Fruit fly (Drosophila melanogaster) whole organism, pupa: ENCODE measurements around the gene CG14269.

Source experiments
- CG10348 ChIP-seq: fragments of 200-800 bp; sonication (Bioruptor generic); IDR thresholded peaks from 2 replicates; pipeline ENCODE4 v1.3.6; 2022; ENCODE audit warnings: missing biosample characterization, missing genetic modification characterization
- CG12605 ChIP-seq: fragments of 200-800 bp; sonication (Bioruptor generic); IDR thresholded peaks from 2 replicates; pipeline ENCODE4 v1.3.6; 2022; ENCODE audit warnings: missing biosample characterization, missing genetic modification characterization
- CG13204 ChIP-seq: fragments of 200-800 bp; sonication (Bioruptor generic); optimal IDR thresholded peaks from 2 replicates; lab custom pipeline; 2018; ENCODE audit warnings: missing biosample characterization, mild to moderate bottlenecking, missing genetic modification characterization, moderate library complexity
- CG14655 ChIP-seq: fragments of 200-800 bp; sonication (Bioruptor generic); optimal IDR thresholded peaks from 3 replicates; lab custom pipeline; 2017; ENCODE audit warnings: mild to moderate bottlenecking, missing biosample characterization, missing genetic modification reagents, missing genetic modification characterization
- CG15710 ChIP-seq: fragments of 200-800 bp; sonication (Bioruptor generic); optimal IDR thresholded peaks from 2 replicates; lab custom pipeline; 2018; ENCODE audit warnings: missing biosample characterization, mild to moderate bottlenecking, missing genetic modification characterization, moderate library complexity
- CG17806 ChIP-seq: fragments of 200-800 bp; sonication (Bioruptor generic); optimal IDR thresholded peaks from 2 replicates; lab custom pipeline; 2018; ENCODE audit warnings: missing biosample characterization, mild to moderate bottlenecking, missing genetic modification characterization, moderate library complexity
- CG32121 ChIP-seq: fragments of 200-800 bp; sonication (Bioruptor generic); IDR thresholded peaks from 2 replicates; pipeline ENCODE4 v1.3.6; 2022; ENCODE audit warnings: missing biosample characterization, missing genetic modification characterization
- CG34367 ChIP-seq: fragments of 200-800 bp; sonication (Bioruptor generic); optimal IDR thresholded peaks from 2 replicates; lab custom pipeline; 2018; ENCODE audit warnings: missing biosample characterization, mild to moderate bottlenecking, missing genetic modification characterization
- CG4496 ChIP-seq: fragments of 200-800 bp; sonication (Bioruptor generic); IDR thresholded peaks from 3 replicates; pipeline ENCODE4 v1.3.6; 2022; ENCODE audit warnings: missing biosample characterization, missing genetic modification characterization
- CG8159 ChIP-seq: fragments of 200-800 bp; sonication (Bioruptor generic); optimal IDR thresholded peaks from 3 replicates; lab custom pipeline; 2018; ENCODE audit warnings: missing biosample characterization, mild to moderate bottlenecking, missing genetic modification characterization, moderate library complexity
- CG8301 ChIP-seq: fragments of 200-800 bp; sonication (Bioruptor generic); optimal IDR thresholded peaks from 2 replicates; lab custom pipeline; 2018; ENCODE audit warnings: missing biosample characterization, mild to moderate bottlenecking, missing genetic modification characterization
- CG9948 ChIP-seq: fragments of 200-800 bp; sonication (Bioruptor generic); optimal IDR thresholded peaks from 2 replicates; lab custom pipeline; 2018; ENCODE audit warnings: missing biosample characterization, mild to moderate bottlenecking, missing genetic modification characterization, moderate library complexity
- D1 ChIP-seq: fragments of 200-800 bp; sonication (Bioruptor generic); optimal IDR thresholded peaks from 2 replicates; lab custom pipeline; 2018; ENCODE audit warnings: missing biosample characterization, mild to moderate bottlenecking, missing genetic modification characterization, moderate library complexity
- EcR ChIP-seq: fragments of 200-800 bp; sonication (Bioruptor generic); optimal IDR thresholded peaks from 3 replicates; lab custom pipeline; 2019; ENCODE audit warnings: missing biosample characterization, missing genetic modification characterization, mild to moderate bottlenecking, moderate library complexity, missing genetic modification reagents
- Ets98B ChIP-seq: fragments of 200-800 bp; sonication (Bioruptor generic); IDR thresholded peaks from 2 replicates; pipeline ENCODE4 v1.3.6; 2022; ENCODE audit warnings: missing biosample characterization, missing genetic modification characterization
- Pif1A ChIP-seq: fragments of 200-800 bp; sonication (Bioruptor generic); optimal IDR thresholded peaks from 3 replicates; lab custom pipeline; 2016; ENCODE audit warnings: missing biosample characterization, missing genetic modification characterization
- Pif1B ChIP-seq: fragments of 200-800 bp; sonication (Bioruptor generic); optimal IDR thresholded peaks from 3 replicates; lab custom pipeline; 2016; ENCODE audit warnings: missing biosample characterization, missing genetic modification characterization
- Snoo ChIP-seq: fragments of 200-800 bp; sonication (Bioruptor generic); optimal IDR thresholded peaks from 3 replicates; lab custom pipeline; 2017; ENCODE audit warnings: missing biosample characterization, mild to moderate bottlenecking, missing genetic modification characterization, inconsistent platforms
- fd96Ca ChIP-seq: fragments of 200-800 bp; sonication (Bioruptor generic); IDR thresholded peaks from 3 replicates; pipeline ENCODE4 v1.3.6; 2022; ENCODE audit warnings: missing biosample characterization, missing genetic modification characterization
- gl ChIP-seq: fragments of 200-800 bp; sonication (Bioruptor generic); optimal IDR thresholded peaks from 2 replicates; lab custom pipeline; 2018; ENCODE audit warnings: missing biosample characterization, mild to moderate bottlenecking, missing genetic modification characterization
- rn ChIP-seq: fragments of 200-800 bp; sonication (Bioruptor generic); IDR thresholded peaks from 2 replicates; pipeline ENCODE4 v1.3.6; 2022; ENCODE audit warnings: missing biosample characterization, missing genetic modification characterization

CG14269 gene

DNA sequence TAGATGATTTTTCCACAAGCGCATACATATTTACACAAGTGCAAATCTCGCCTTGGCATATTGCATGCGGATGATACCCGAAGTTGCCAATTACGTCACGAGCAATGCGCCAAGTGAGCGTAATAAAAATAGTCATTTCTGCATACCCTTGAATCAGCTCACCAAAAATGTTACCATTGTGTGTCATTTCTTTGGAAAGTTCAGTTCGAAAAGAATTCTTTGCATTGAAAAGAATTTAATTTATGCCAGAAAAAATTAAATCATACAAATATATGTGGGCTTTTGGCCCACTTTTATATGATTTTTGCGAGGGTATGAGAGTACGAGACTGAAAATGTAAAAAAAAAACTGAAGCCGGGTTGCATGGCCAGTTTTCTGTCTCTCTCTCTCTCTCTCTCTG, 16.3 kb upstream of the CG14269 start:
- TF ChIP-seq D1 (tag; lab: Kevin White, UChicago) (no peak), CG8301 (tag; lab: Kevin White, UChicago) (peak; percentile 54), CG34367 (tag; lab: Kevin White, UChicago) (no peak), fd96Ca (GFP tag; lab: Robert Waterston, UW) (peak; percentile 78), Pif1A (GFP tag; lab: Kevin White, UChicago) (peak; percentile 25), CG4496 (GFP tag; lab: Robert Waterston, UW) (peak; percentile 80), Ets98B (GFP tag; lab: Robert Waterston, UW) (peak; percentile 68), CG14655 (GFP tag; lab: Kevin White, UChicago) (peak; percentile 39), CG17806 (tag; lab: Kevin White, UChicago) (no peak), CG32121 (GFP tag; lab: Robert Waterston, UW) (peak; percentile 78), rn (GFP tag; lab: Robert Waterston, UW) (peak; percentile 19; the same call in 1 of the 2 replicates)
- TF ChIP-seq, all 21 proteins: peak for 8

DNA sequence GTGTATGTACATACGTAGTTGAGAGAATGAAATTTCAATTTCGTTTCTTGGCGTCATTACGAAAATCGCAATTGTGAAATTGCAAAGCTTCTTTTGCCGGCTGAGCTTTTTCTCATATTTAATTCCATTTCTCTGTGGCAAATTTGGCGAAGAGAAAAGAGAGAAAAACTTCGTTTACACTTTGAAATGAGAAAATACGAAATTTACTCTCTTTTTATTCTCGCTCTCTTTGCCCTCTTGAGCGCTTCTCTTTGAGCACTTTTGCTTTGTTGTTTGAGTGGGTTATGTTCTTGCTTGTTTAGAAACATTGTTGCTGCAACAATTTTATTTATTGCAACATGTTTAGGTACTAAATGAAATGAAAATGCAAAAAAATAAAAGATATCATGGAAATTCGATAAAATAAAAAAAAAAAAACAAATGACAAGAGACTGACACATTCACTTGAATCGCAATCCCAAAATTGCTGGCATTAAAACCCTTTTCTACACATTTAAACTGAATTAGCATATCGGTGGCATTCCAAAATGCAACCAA, 15.7 kb upstream of the CG14269 start:
- TF ChIP-seq D1 (tag; lab: Kevin White, UChicago) (peak; percentile 3), Pif1B (GFP tag; lab: Kevin White, UChicago) (peak; percentile 26), gl (tag; lab: Kevin White, UChicago) (no peak)

DNA sequence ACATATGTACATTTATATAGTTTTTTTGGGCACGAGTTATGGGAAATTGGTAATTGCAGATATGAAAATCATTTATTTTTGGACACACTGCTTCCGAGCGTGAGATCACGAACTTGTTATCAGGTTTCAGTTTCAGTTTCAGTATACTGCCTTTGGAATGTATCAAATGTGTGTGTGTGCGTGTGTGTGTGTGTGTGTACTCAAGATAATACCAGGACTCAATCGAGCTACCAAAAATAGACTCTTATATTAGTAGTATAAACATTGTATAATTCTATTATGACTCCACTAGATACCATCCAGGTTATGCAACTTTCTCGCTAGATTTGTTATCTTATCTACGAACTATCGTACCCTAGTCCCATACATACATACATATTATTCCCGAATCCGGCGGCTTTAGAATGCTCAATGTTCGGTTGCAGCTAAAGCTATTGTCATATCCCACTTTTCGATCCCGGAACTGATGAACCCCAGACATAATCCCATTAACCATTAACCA, 13.3 kb upstream of the CG14269 start, which contains the start of gene CG12535:
Gene CG12535 (minus strand): TSS at position 51 of the 502 bp plus-strand sequence.
- TF ChIP-seq EcR (GFP tag; lab: Kevin White, UChicago): no peak
- no peak for TF ChIP-seq Pif1B (GFP tag; lab: Kevin White, UChicago)
- TF ChIP-seq Ets98B (GFP tag; lab: Robert Waterston, UW): no peak
- TF ChIP-seq CG32121 (GFP tag; lab: Robert Waterston, UW): no peak

DNA sequence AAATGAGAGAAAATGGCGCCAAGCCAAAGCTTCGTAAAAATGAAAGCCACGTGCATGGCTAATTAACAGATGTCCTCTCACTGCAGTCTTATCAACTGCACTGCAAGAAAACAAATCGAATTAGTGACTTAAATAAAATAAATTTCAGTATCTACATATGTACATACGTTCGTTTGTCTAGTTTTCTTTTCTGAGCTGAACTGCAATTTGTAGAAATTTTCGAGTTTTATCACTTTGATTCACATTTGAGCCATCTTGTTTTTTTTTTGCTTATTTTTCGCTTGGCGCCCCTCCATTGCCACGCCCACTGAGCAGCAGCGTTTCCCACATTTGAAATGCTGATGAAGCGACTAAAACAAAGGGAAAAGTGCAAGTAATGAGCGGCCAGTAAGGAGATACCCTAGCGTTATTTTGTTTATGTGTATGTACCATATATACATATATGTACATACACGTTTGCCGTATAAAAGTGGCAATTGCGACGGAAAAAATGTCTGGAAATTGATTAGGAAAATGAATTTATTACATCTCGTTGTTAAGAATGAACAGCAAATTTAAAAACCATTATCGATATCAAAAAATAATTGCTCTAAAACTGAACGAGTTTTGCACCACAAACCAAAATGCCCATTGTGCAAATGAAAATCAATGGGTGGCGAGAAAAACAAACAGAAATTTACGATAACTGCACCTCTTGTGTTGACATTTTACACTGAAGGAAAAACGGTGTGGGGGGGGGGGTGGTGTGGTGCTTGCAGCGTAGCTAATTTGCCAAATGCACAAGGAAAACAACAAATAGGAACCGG, 12.3 kb upstream of the CG14269 start:
- TF ChIP-seq CG32121 (GFP tag; lab: Robert Waterston, UW) (peak; percentile 44; the same call in 1 of the 2 replicates), rn (GFP tag; lab: Robert Waterston, UW) (peak; percentile 16; the same call in 1 of the 2 replicates), CG10348 (GFP tag; lab: Robert Waterston, UW) (no peak), EcR (GFP tag; lab: Kevin White, UChicago) (no peak), CG9948 (tag; lab: Kevin White, UChicago) (peak; percentile 19), Snoo (tag; lab: Kevin White, UChicago) (peak; percentile 6), Pif1B (GFP tag; lab: Kevin White, UChicago) (no peak), CG8159 (peak; percentile 20), Pif1A (GFP tag; lab: Kevin White, UChicago) (no peak), CG15710 (tag; lab: Kevin White, UChicago) (no peak), CG8301 (tag; lab: Kevin White, UChicago) (peak; percentile 19), CG12605 (GFP tag; lab: Robert Waterston, UW) (no peak), CG13204 (GFP tag; lab: Kevin White, UChicago) (no peak), CG4496 (GFP tag; lab: Robert Waterston, UW) (peak; percentile 58), CG34367 (tag; lab: Kevin White, UChicago) (no peak), fd96Ca (GFP tag; lab: Robert Waterston, UW) (peak; percentile 52; the same call in 2 of the 3 replicates), CG17806 (tag; lab: Kevin White, UChicago) (no peak), gl (tag; lab: Kevin White, UChicago) (no peak), CG14655 (GFP tag; lab: Kevin White, UChicago) (peak; percentile 40), D1 (tag; lab: Kevin White, UChicago) (no peak), Ets98B (GFP tag; lab: Robert Waterston, UW) (no peak; the same call in 1 of the 2 replicates)

DNA sequence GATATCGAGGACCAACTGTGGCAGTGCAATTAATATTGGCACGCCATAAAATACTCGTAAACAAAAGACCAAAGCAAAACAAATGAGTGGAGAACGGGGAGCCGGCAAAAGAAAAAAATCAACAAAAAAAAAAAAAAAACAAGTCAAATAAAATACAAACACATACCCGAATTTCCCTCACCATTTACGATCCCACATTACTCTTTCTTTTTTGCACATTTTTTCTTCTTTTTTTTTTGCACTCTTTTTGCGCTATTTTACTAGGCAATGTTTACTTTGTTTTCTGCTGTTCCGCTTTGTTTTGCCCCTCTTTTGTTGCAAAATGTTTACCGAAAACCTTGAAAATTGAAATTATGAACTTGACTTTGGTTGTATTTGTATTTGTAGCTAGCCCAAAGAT, 11.0 kb upstream of the CG14269 start:
- TF ChIP-seq gl (tag; lab: Kevin White, UChicago): no peak
- TF ChIP-seq CG10348 (GFP tag; lab: Robert Waterston, UW): no peak
- peak; percentile 15; the same call in 1 of the 2 replicates for TF ChIP-seq Ets98B (GFP tag; lab: Robert Waterston, UW)
- no peak for TF ChIP-seq CG17806 (tag; lab: Kevin White, UChicago)
- TF ChIP-seq CG14655 (GFP tag; lab: Kevin White, UChicago): no peak
- TF ChIP-seq CG12605 (GFP tag; lab: Robert Waterston, UW): peak; percentile 22; the same call in 1 of the 2 replicates

DNA sequence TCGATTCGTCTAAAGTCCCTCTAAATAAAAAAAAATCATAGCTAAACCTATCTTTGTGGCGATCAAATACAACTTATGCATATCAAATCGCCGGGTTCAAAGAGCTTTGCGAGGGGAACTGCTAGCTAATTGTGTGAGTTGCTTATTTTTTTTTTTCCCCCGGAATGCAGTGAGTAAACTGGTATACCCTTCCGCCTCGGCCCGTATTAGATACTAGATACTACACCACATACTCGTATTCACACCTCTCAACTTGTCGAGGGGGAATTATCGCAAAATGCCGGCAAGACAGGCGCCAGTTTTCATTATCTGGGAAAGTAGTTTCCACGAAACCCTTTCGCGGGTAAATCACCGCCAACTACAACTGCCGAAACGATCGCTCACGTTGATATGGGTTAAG, 10.6 kb upstream of the CG14269 start:
- no peak for TF ChIP-seq Pif1A (GFP tag; lab: Kevin White, UChicago)
- no peak for TF ChIP-seq Snoo (tag; lab: Kevin White, UChicago)
- TF ChIP-seq CG32121 (GFP tag; lab: Robert Waterston, UW): no peak
- TF ChIP-seq EcR (GFP tag; lab: Kevin White, UChicago): no peak
- TF ChIP-seq CG12605 (GFP tag; lab: Robert Waterston, UW): no peak
- TF ChIP-seq gl (tag; lab: Kevin White, UChicago): no peak
- TF ChIP-seq D1 (tag; lab: Kevin White, UChicago): no peak
- no peak for TF ChIP-seq CG8301 (tag; lab: Kevin White, UChicago)
- TF ChIP-seq CG15710 (tag; lab: Kevin White, UChicago): no peak
- no peak for TF ChIP-seq CG9948 (tag; lab: Kevin White, UChicago)
- TF ChIP-seq CG13204 (GFP tag; lab: Kevin White, UChicago): no peak
- no peak for TF ChIP-seq rn (GFP tag; lab: Robert Waterston, UW)
- no peak for TF ChIP-seq CG8159
- TF ChIP-seq CG14655 (GFP tag; lab: Kevin White, UChicago): no peak
